Worm (Caenorhabditis elegans): ENCODE results near the gene nhr-105.

ce11 chrIV:7065022-7065421 is 15.1 kb downstream of the nhr-105 start, which contains the start of gene Y43B11AL.1:
- TF ChIP-seq C34F6.9 (tag; optimal IDR thresholded peaks at IDR 0.05): no peak
- no peak for TF ChIP-seq blmp-1 (tag; optimal IDR thresholded peaks at IDR 0.05; ENCODE audit: insufficient read depth)
- TF ChIP-seq unc-62 (GFP tag; optimal IDR thresholded peaks at IDR 0.05): no peak
- TF ChIP-seq ztf-1 (GFP tag; conservative IDR thresholded peaks at IDR 0.05): no peak
- no peak for TF ChIP-seq fos-1 (tag; optimal IDR thresholded peaks at IDR 0.05)
- no peak for TF ChIP-seq snpc-4 (tag; optimal IDR thresholded peaks at IDR 0.05)
- no peak for TF ChIP-seq nhr-12 (tag; optimal IDR thresholded peaks at IDR 0.05)
- TF ChIP-seq lin-39 (tag; optimal IDR thresholded peaks at IDR 0.05): no peak
- TF ChIP-seq elt-1 (tag; optimal IDR thresholded peaks at IDR 0.05): no peak
- TF ChIP-seq ztf-11 (tag; optimal IDR thresholded peaks at IDR 0.05): no peak
- no peak for TF ChIP-seq nhr-11 (tag; optimal IDR thresholded peaks at IDR 0.05)

Data from whole organism, L2 larva.